Fruit fly (Drosophila melanogaster): ENCODE measurements around the gene Ncoa6.

Ncoa6 gene

dm6 chr2L:5288262-5288621 is 38.2 kb downstream of the Ncoa6 start (continued):
- peak; percentile 47 for TF ChIP-seq acj6 (GFP tag; optimal IDR thresholded peaks at IDR 0.05)
- peak; percentile 80 for TF ChIP-seq CG10669 (GFP tag; optimal IDR thresholded peaks at IDR 0.05)
- TF ChIP-seq vri (GFP tag; optimal IDR thresholded peaks at IDR 0.05) = no peak
- peak; percentile 85 for TF ChIP-seq CG6163 (GFP tag; IDR thresholded peaks at IDR 0.05)
- peak; percentile 84 for TF ChIP-seq fd59A (GFP tag; optimal IDR thresholded peaks at IDR 0.05)
- TF ChIP-seq Hr38 (GFP tag; optimal IDR thresholded peaks at IDR 0.05) = no peak
- no peak for TF ChIP-seq Lpt (GFP tag; optimal IDR thresholded peaks at IDR 0.05)
- TF ChIP-seq CG6276 (GFP tag; optimal IDR thresholded peaks at IDR 0.05) = no peak
- peak; percentile 28 to 60 for TF ChIP-seq ss (GFP tag; optimal IDR thresholded peaks at IDR 0.05)
- peak; percentile 79 for TF ChIP-seq spab (GFP tag; optimal IDR thresholded peaks at IDR 0.05)
- peak; percentile 88 for TF ChIP-seq Eip78C (GFP tag)
- TF ChIP-seq CG7368 (GFP tag; optimal IDR thresholded peaks at IDR 0.05) = peak; percentile 4

- TF ChIP-seq Smox (GFP tag; optimal IDR thresholded peaks at IDR 0.05) (peak; percentile 79), Eip78C (GFP tag) (peak; percentile 98), CG6808 (GFP tag; optimal IDR thresholded peaks at IDR 0.05) (peak; percentile 96), pdm3 (GFP tag; optimal IDR thresholded peaks at IDR 0.05) (peak; percentile 79), cyc (GFP tag; optimal IDR thresholded peaks at IDR 0.05) (peak; percentile 72), CG11902 (GFP tag; optimal IDR thresholded peaks at IDR 0.05) (peak; percentile 70), Sox14 (GFP tag; optimal IDR thresholded peaks at IDR 0.05) (peak; percentile 88), Hr38 (GFP tag; optimal IDR thresholded peaks at IDR 0.05) (no peak), Hr39 (GFP tag; optimal IDR thresholded peaks at IDR 0.05) (peak; percentile 57), Lpt (GFP tag; optimal IDR thresholded peaks at IDR 0.05) (peak; percentile 37), vri (GFP tag; optimal IDR thresholded peaks at IDR 0.05) (no peak), CG4318 (GFP tag; optimal IDR thresholded peaks at IDR 0.05) (no peak), spab (GFP tag; optimal IDR thresholded peaks at IDR 0.05) (peak; percentile 94), salr (GFP tag; optimal IDR thresholded peaks at IDR 0.05) (peak; percentile 62 to 82), CG10631 (GFP tag; optimal IDR thresholded peaks at IDR 0.05) (peak; percentile 85), ss (GFP tag; optimal IDR thresholded peaks at IDR 0.05) (peak; percentile 97 to 98), CG10669 (GFP tag; optimal IDR thresholded peaks at IDR 0.05) (peak; percentile 96), CG6276 (GFP tag; optimal IDR thresholded peaks at IDR 0.05) (peak; percentile 50), net (GFP tag; optimal IDR thresholded peaks at IDR 0.05) (peak; percentile 70), acj6 (GFP tag; optimal IDR thresholded peaks at IDR 0.05) (peak; percentile 83), OdsH (GFP tag; optimal IDR thresholded peaks at IDR 0.05) (peak; percentile 80), CG32006 (GFP tag; optimal IDR thresholded peaks at IDR 0.05) (peak; percentile 77), topi (GFP tag; optimal IDR thresholded peaks at IDR 0.05) (peak; percentile 88), CG6163 (GFP tag; IDR thresholded peaks at IDR 0.05) (peak; percentile 74; the same call in 2 of the 3 replicates), CG8632 (GFP tag; optimal IDR thresholded peaks at IDR 0.05) (peak; percentile 85), CG3919 (GFP tag; optimal IDR thresholded peaks at IDR 0.05) (peak; percentile 87), Hr4 (GFP tag; optimal IDR thresholded peaks at IDR 0.05) (peak; percentile 67), Blimp-1 (GFP tag; optimal IDR thresholded peaks at IDR 0.05) (peak; percentile 59), fd85E (GFP tag; optimal IDR thresholded peaks at IDR 0.05) (peak; percentile 23), lz (GFP tag; optimal IDR thresholded peaks at IDR 0.05) (peak; percentile 80), CG1621 (tag; optimal IDR thresholded peaks at IDR 0.05) (peak; percentile 94), fkh (GFP tag; optimal IDR thresholded peaks at IDR 0.05) (no peak), CG8319 (GFP tag; optimal IDR thresholded peaks at IDR 0.05) (peak; percentile 77), Sox15 (GFP tag; optimal IDR thresholded peaks at IDR 0.05) (peak; percentile 80), dsx (GFP tag; optimal IDR thresholded peaks at IDR 0.05; ENCODE audit: poor library complexity, severe bottlenecking) (peak; percentile 95), CG11294 (GFP tag; IDR thresholded peaks at IDR 0.05) (no peak), Ets21C (GFP tag; optimal IDR thresholded peaks at IDR 0.05) (peak; percentile 62), CG16779 (tag; optimal IDR thresholded peaks at IDR 0.05) (peak; percentile 86), CG6854 (GFP tag; optimal IDR thresholded peaks at IDR 0.05) (peak; percentile 77), CG34406 (GFP tag; optimal IDR thresholded peaks at IDR 0.05) (peak; percentile 82), CG11762 (GFP tag; optimal IDR thresholded peaks at IDR 0.05; ENCODE audit: insufficient read depth) (peak; percentile 68), svp (GFP tag) (peak; percentile 95), Gug (GFP tag; IDR thresholded peaks at IDR 0.05) (peak; percentile 24; the same call in 1 of the 2 replicates), CG3032 (tag; optimal IDR thresholded peaks at IDR 0.05) (peak; percentile 97), achi (GFP tag; optimal IDR thresholded peaks at IDR 0.05) (peak; percentile 86)
These were observed 38.8 kb downstream of the Ncoa6 start for dm6 chr2L:5287599-5288261.
